Fruit fly (Drosophila melanogaster): ENCODE results near the gene Ktl.
A peak's percentile ranks its signal among the peaks of the same experiment; 100 is the strongest.

Ktl gene

DNA sequence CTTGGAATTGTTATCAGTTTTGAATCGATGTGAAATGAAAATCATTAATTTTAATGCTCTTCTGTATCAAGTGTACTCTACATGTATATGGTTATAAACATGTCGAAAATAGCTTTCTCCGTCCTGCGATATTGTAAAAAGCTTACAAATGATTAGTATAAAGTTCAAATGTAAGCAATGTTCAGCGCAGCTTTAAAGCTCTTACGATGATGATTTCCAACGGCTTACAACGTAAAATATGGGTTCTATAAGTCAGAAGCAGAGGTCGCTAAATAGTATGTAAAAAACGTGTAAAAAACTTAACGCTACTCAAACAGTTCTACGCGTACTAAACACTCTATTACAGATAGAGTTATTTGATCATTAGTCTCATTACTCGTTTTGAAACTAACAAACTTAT, 11.5 kb upstream of the Ktl start (continued):
- TF ChIP-seq MESR4 (GFP tag; optimal IDR thresholded peaks at IDR 0.05) (no peak), CG31365 (tag; optimal IDR thresholded peaks at IDR 0.05) (no peak), CG12942 (GFP tag; optimal IDR thresholded peaks at IDR 0.05) (no peak), CG2120 (GFP tag; optimal IDR thresholded peaks at IDR 0.05) (peak; percentile 15), CG10959 (GFP tag; IDR thresholded peaks at IDR 0.05) (no peak), chinmo (GFP tag; IDR thresholded peaks at IDR 0.05; ENCODE audit: partially characterized antibody) (0 out of 4 replicates have a peak, but pooled peaks have one; percentile 50), unpg (GFP tag; optimal IDR thresholded peaks at IDR 0.05) (no peak), CG13123 (GFP tag; optimal IDR thresholded peaks at IDR 0.05) (no peak), NC2α (GFP tag; optimal IDR thresholded peaks at IDR 0.05) (no peak), al (GFP tag; IDR thresholded peaks at IDR 0.05) (no peak), Nf-YC (tag; optimal IDR thresholded peaks at IDR 0.05) (no peak), CG17568 (GFP tag; optimal IDR thresholded peaks at IDR 0.05) (no peak), mam (GFP tag; optimal IDR thresholded peaks at IDR 0.05) (no peak), CG14710 (tag; optimal IDR thresholded peaks at IDR 0.05) (no peak), Lpt (GFP tag; optimal IDR thresholded peaks at IDR 0.05) (no peak), sim (GFP tag; IDR thresholded peaks at IDR 0.05) (no peak), lbe (GFP tag; optimal IDR thresholded peaks at IDR 0.05) (no peak), maf-S (GFP tag; optimal IDR thresholded peaks at IDR 0.05) (peak; percentile 7), Dfd (GFP tag; optimal IDR thresholded peaks at IDR 0.05) (no peak), emc (GFP tag; optimal IDR thresholded peaks at IDR 0.05) (no peak), CG3847 (GFP tag; IDR thresholded peaks at IDR 0.05) (peak; percentile 4; the same call in 1 of the 2 replicates), chif (GFP tag; optimal IDR thresholded peaks at IDR 0.05) (no peak), CG13775 (GFP tag; optimal IDR thresholded peaks at IDR 0.05) (no peak), CG4424 (GFP tag; optimal IDR thresholded peaks at IDR 0.05) (no peak), CG32772 (GFP tag; IDR thresholded peaks at IDR 0.05) (no peak), B-H2 (GFP tag; optimal IDR thresholded peaks at IDR 0.05) (no peak), HHEX (GFP tag; optimal IDR thresholded peaks at IDR 0.05) (no peak), ase (GFP tag; IDR thresholded peaks at IDR 0.05) (no peak), CG34376 (GFP tag; optimal IDR thresholded peaks at IDR 0.05) (no peak), klu (GFP tag; IDR thresholded peaks at IDR 0.05) (no peak), crc (GFP tag; optimal IDR thresholded peaks at IDR 0.05) (no peak), HmgZ (tag; optimal IDR thresholded peaks at IDR 0.05) (peak; percentile 57), abd-A (tag; optimal IDR thresholded peaks at IDR 0.05) (peak; percentile 56), Dll (GFP tag; IDR thresholded peaks at IDR 0.05; ENCODE audit: partially characterized antibody) (no peak), schlank (tag; optimal IDR thresholded peaks at IDR 0.05) (no peak), CG8478 (optimal IDR thresholded peaks at IDR 0.05) (peak; percentile 34), grn (GFP tag; optimal IDR thresholded peaks at IDR 0.05) (no peak), Max (GFP tag; optimal IDR thresholded peaks at IDR 0.05) (no peak), pho (GFP tag; optimal IDR thresholded peaks at IDR 0.05) (peak; percentile 30), dmrt11E (tag; optimal IDR thresholded peaks at IDR 0.05) (no peak), CG17359 (tag; optimal IDR thresholded peaks at IDR 0.05) (no peak), mld (GFP tag; IDR thresholded peaks at IDR 0.05; ENCODE audit: partially characterized antibody) (no peak), CG18619 (GFP tag; optimal IDR thresholded peaks at IDR 0.05) (no peak), CG11247 (GFP tag; IDR thresholded peaks at IDR 0.05) (no peak), CG10979 (tag; optimal IDR thresholded peaks at IDR 0.05) (no peak)
